Fruit fly (Drosophila melanogaster) whole organism, embryonic: ENCODE data around the gene TotM.

ENCODE experiments used
- Antp ChIP-seq: fragments of 200-800 bp; sonication (Bioruptor generic); optimal IDR thresholded peaks from 3 replicates; lab custom pipeline; 2016; ENCODE audit warnings: missing biosample characterization, missing genetic modification characterization
- Asciz ChIP-seq: fragments of 200-800 bp; sonication (Bioruptor generic); optimal IDR thresholded peaks from 2 replicates; lab custom pipeline; 2017; ENCODE audit warnings: missing biosample characterization, mild to moderate bottlenecking, missing genetic modification characterization, missing genetic modification reagents
- CG10321 ChIP-seq: fragments of 200-800 bp; sonication (Bioruptor generic); IDR thresholded peaks from 2 replicates; pipeline ENCODE4 v1.3.6; 2022; ENCODE audit warnings: missing biosample characterization, missing genetic modification characterization
- CG12659 ChIP-seq: fragments of 200-800 bp; sonication (Bioruptor generic); optimal IDR thresholded peaks from 3 replicates; lab custom pipeline; 2017; ENCODE audit warnings: mild to moderate bottlenecking, missing biosample characterization, missing genetic modification reagents, missing genetic modification characterization
- CG13296 ChIP-seq: fragments of 200-800 bp; sonication (Bioruptor generic); optimal IDR thresholded peaks from 3 replicates; lab custom pipeline; 2018; ENCODE audit warnings: missing biosample characterization, mild to moderate bottlenecking, missing genetic modification characterization
- CG14965 ChIP-seq: fragments of 200-800 bp; sonication (Bioruptor generic); optimal IDR thresholded peaks from 2 replicates; lab custom pipeline; 2016; ENCODE audit warnings: missing biosample characterization, missing genetic modification characterization, borderline replicate concordance
- CG15011 ChIP-seq: fragments of 200-800 bp; sonication (Bioruptor generic); optimal IDR thresholded peaks from 3 replicates; lab custom pipeline; 2018; ENCODE audit warnings: missing biosample characterization, mild to moderate bottlenecking, missing genetic modification characterization
- CG1529 ChIP-seq: fragments of 200-800 bp; sonication (Bioruptor generic); optimal IDR thresholded peaks from 3 replicates; lab custom pipeline; 2018; ENCODE audit warnings: missing biosample characterization, missing genetic modification characterization
- CG15479 ChIP-seq: fragments of 200-800 bp; sonication (Bioruptor generic); optimal IDR thresholded peaks from 3 replicates; lab custom pipeline; 2019; ENCODE audit warnings: missing biosample characterization, mild to moderate bottlenecking, missing genetic modification characterization, moderate library complexity
- CG1603 ChIP-seq: fragments of 200-800 bp; sonication (Bioruptor generic); optimal IDR thresholded peaks from 2 replicates; lab custom pipeline; 2019; ENCODE audit warnings: missing biosample characterization, mild to moderate bottlenecking, missing genetic modification characterization, moderate library complexity
- CG3407 ChIP-seq: fragments of 200-800 bp; sonication (Bioruptor generic); optimal IDR thresholded peaks from 2 replicates; lab custom pipeline; 2018; ENCODE audit warnings: missing biosample characterization, mild to moderate bottlenecking, missing genetic modification characterization
- CG42726 ChIP-seq: fragments of 200-800 bp; sonication (Bioruptor generic); IDR thresholded peaks from 2 replicates; pipeline ENCODE4 v1.3.6; 2022; ENCODE audit warnings: missing biosample characterization, missing genetic modification characterization; ENCODE audit not compliant: partially characterized antibody
- CG4730 ChIP-seq: fragments of 200-800 bp; sonication (Bioruptor generic); IDR thresholded peaks from 2 replicates; pipeline ENCODE4 v1.3.6; 2022; ENCODE audit warnings: missing biosample characterization, missing genetic modification characterization
- CG6689 ChIP-seq: fragments of 200-800 bp; sonication (Bioruptor generic); IDR thresholded peaks from 2 replicates; pipeline ENCODE4 v1.3.6; 2022; ENCODE audit warnings: missing biosample characterization, missing genetic modification characterization
- CG8924 ChIP-seq: fragments of 200-800 bp; optimal IDR thresholded peaks from 3 replicates; lab custom pipeline; 2019; ENCODE audit warnings: missing biosample characterization, mild to moderate bottlenecking, missing genetic modification characterization, moderate library complexity
- CG9817 ChIP-seq: fragments of 200-800 bp; sonication (Bioruptor generic); optimal IDR thresholded peaks from 2 replicates; lab custom pipeline; 2018; ENCODE audit warnings: missing biosample characterization, mild to moderate bottlenecking, missing genetic modification characterization, moderate library complexity
- D ChIP-seq, 2 experiments: fragments of 200-800 bp in 1 of 2; fragments of >200 bp in 1 of 2; sonication (Bioruptor generic) in 1 of 2; optimal IDR thresholded peaks; 2 replicates in 1 of 2; 3 replicates in 1 of 2; lab custom pipeline; 2017; ENCODE audit warnings: mild to moderate bottlenecking in 1 of 2, missing biosample characterization in 1 of 2, missing genetic modification characterization in 1 of 2, missing genetic modification reagents in 1 of 2
- Deaf1 ChIP-seq: fragments of 200-800 bp; optimal IDR thresholded peaks from 3 replicates; lab custom pipeline; 2019; ENCODE audit warnings: missing biosample characterization, mild to moderate bottlenecking, missing genetic modification characterization, moderate library complexity
- Dek ChIP-seq: fragments of 200-800 bp; sonication (Bioruptor generic); optimal IDR thresholded peaks from 3 replicates; lab custom pipeline; 2019; ENCODE audit warnings: missing biosample characterization, mild to moderate bottlenecking, missing genetic modification characterization, moderate library complexity
- Dfd ChIP-seq, 2 experiments: fragments of >200 bp; optimal IDR thresholded peaks; 2 replicates each; lab custom pipeline; 2017; ENCODE audit warnings: missing biosample characterization in 2 of 2, missing genetic modification characterization in 2 of 2
- Fer2 ChIP-seq: fragments of 200-800 bp; sonication (Bioruptor generic); optimal IDR thresholded peaks from 2 replicates; lab custom pipeline; 2018; ENCODE audit warnings: missing biosample characterization, mild to moderate bottlenecking, missing genetic modification characterization, moderate library complexity
- H2.0 ChIP-seq: fragments of 200-800 bp; sonication (Bioruptor generic); IDR thresholded peaks from 2 replicates; pipeline ENCODE4 v1.3.6; 2022; ENCODE audit warnings: missing biosample characterization, missing genetic modification characterization
- Max ChIP-seq: fragments of 200-800 bp; sonication (Bioruptor generic); optimal IDR thresholded peaks from 2 replicates; lab custom pipeline; 2016; ENCODE audit warnings: missing biosample characterization, mild to moderate bottlenecking, missing genetic modification characterization
- Med ChIP-seq: fragments of 200-800 bp; sonication (Bioruptor generic); peaks from one replicate; lab custom pipeline; 2016; ENCODE audit warnings: missing biosample characterization, missing genetic modification characterization, mild to moderate bottlenecking, inconsistent platforms, moderate library complexity
- NC2α ChIP-seq: fragments of 200-800 bp; sonication (Bioruptor generic); optimal IDR thresholded peaks from 2 replicates; lab custom pipeline; 2016; ENCODE audit warnings: missing biosample characterization, missing genetic modification characterization
- NC2β ChIP-seq: fragments of 200-800 bp; sonication (Bioruptor generic); optimal IDR thresholded peaks from 2 replicates; lab custom pipeline; 2016; ENCODE audit warnings: missing biosample characterization, missing genetic modification characterization
- Six4 ChIP-seq: fragments of 200-800 bp; sonication (Bioruptor generic); optimal IDR thresholded peaks from 2 replicates; lab custom pipeline; 2016; ENCODE audit warnings: missing biosample characterization, missing genetic modification characterization
- Taf1 ChIP-seq: fragments of 200-800 bp; sonication (Bioruptor generic); IDR thresholded peaks from 2 replicates; pipeline ENCODE4 v1.3.6; 2022; ENCODE audit warnings: missing biosample characterization, missing genetic modification characterization
- ac ChIP-seq: fragments of 200-800 bp; sonication (Bioruptor generic); optimal IDR thresholded peaks from 3 replicates; lab custom pipeline; 2017; ENCODE audit warnings: missing biosample characterization, mild to moderate bottlenecking, missing genetic modification characterization
- ara ChIP-seq: fragments of 200-800 bp; sonication (Bioruptor generic); IDR thresholded peaks from 2 replicates; pipeline ENCODE4 v1.3.6; 2022; ENCODE audit warnings: missing biosample characterization, missing genetic modification characterization
- crc ChIP-seq: fragments of 200-800 bp; sonication (Bioruptor generic); optimal IDR thresholded peaks from 2 replicates; lab custom pipeline; 2016; ENCODE audit warnings: missing biosample characterization, missing genetic modification characterization
- da ChIP-seq: fragments of 200-800 bp; sonication (Bioruptor generic); optimal IDR thresholded peaks from 2 replicates; lab custom pipeline; 2016; ENCODE audit warnings: missing biosample characterization, missing genetic modification characterization
- dysf ChIP-seq: fragments of 200-800 bp; sonication (Bioruptor generic); IDR thresholded peaks from 3 replicates; pipeline ENCODE4 v1.3.6; 2022; ENCODE audit warnings: missing biosample characterization, missing genetic modification characterization
- emc ChIP-seq: fragments of 200-800 bp; sonication (Bioruptor generic); optimal IDR thresholded peaks from 2 replicates; lab custom pipeline; 2016; ENCODE audit warnings: missing biosample characterization, missing genetic modification characterization
- en ChIP-seq: fragments of 200-800 bp; sonication (Bioruptor generic); optimal IDR thresholded peaks from 2 replicates; lab custom pipeline; 2016; ENCODE audit warnings: missing biosample characterization, missing genetic modification characterization
- esg ChIP-seq: fragments of 200-800 bp; sonication (Bioruptor generic); conservative IDR thresholded peaks from 2 replicates; pipeline ENCODE4 v1.3.6; 2022; ENCODE audit warnings: missing biosample characterization, missing genetic modification characterization
- fd3F ChIP-seq: fragments of 200-800 bp; sonication (Bioruptor generic); optimal IDR thresholded peaks from 2 replicates; lab custom pipeline; 2018; ENCODE audit warnings: missing biosample characterization, mild to moderate bottlenecking, missing genetic modification characterization, moderate library complexity
- h ChIP-seq: fragments of >200 bp; optimal IDR thresholded peaks from 2 replicates; lab custom pipeline; 2017
- lab ChIP-seq: fragments of 200-800 bp; sonication (Bioruptor generic); optimal IDR thresholded peaks from 3 replicates; lab custom pipeline; 2017; ENCODE audit warnings: missing biosample characterization, missing genetic modification characterization, mild to moderate bottlenecking, moderate library complexity, missing genetic modification reagents
- lola ChIP-seq, 3 experiments: fragments of >200 bp in 2 of 3; fragments of 200-800 bp in 1 of 3; sonication (Bioruptor generic) in 1 of 3; optimal IDR thresholded peaks; 2 replicates each; lab custom pipeline; 2017 to 2019; ENCODE audit warnings: missing biosample characterization in 3 of 3, missing genetic modification characterization in 3 of 3, mild to moderate bottlenecking in 1 of 3, moderate library complexity in 1 of 3
- nerfin-2 ChIP-seq: fragments of 200-800 bp; sonication (Bioruptor generic); IDR thresholded peaks from 2 replicates; pipeline ENCODE4 v1.3.6; 2022; ENCODE audit warnings: missing biosample characterization, missing genetic modification characterization; ENCODE audit not compliant: partially characterized antibody
- nom ChIP-seq: fragments of 200-800 bp; sonication (Bioruptor generic); optimal IDR thresholded peaks from 2 replicates; lab custom pipeline; 2017; ENCODE audit warnings: missing biosample characterization, missing genetic modification characterization, mild to moderate bottlenecking, moderate library complexity, missing genetic modification reagents
- phol ChIP-seq: fragments of 200-800 bp; sonication (Bioruptor generic); optimal IDR thresholded peaks from 3 replicates; lab custom pipeline; 2018; ENCODE audit warnings: missing biosample characterization, mild to moderate bottlenecking, missing genetic modification characterization, moderate library complexity
- repo ChIP-seq: fragments of 200-800 bp; sonication (Bioruptor generic); optimal IDR thresholded peaks from 2 replicates; lab custom pipeline; 2016; ENCODE audit warnings: missing biosample characterization, missing genetic modification characterization
- salm ChIP-seq: fragments of 200-800 bp; sonication (Bioruptor generic); optimal IDR thresholded peaks from 2 replicates; lab custom pipeline; 2018; ENCODE audit warnings: missing biosample characterization, mild to moderate bottlenecking, missing genetic modification characterization
- sima ChIP-seq: fragments of 200-800 bp; sonication (Bioruptor generic); optimal IDR thresholded peaks from 2 replicates; lab custom pipeline; 2016; ENCODE audit warnings: missing biosample characterization, missing genetic modification characterization
- sisA ChIP-seq: fragments of 200-800 bp; sonication (Bioruptor generic); IDR thresholded peaks from 2 replicates; pipeline ENCODE4 v1.3.6; 2022; ENCODE audit warnings: missing biosample characterization, missing genetic modification characterization
- sr ChIP-seq: fragments of 200-800 bp; sonication (Bioruptor generic); IDR thresholded peaks from 3 replicates; pipeline ENCODE4 v1.3.6; 2022; ENCODE audit warnings: missing biosample characterization, missing genetic modification characterization
- wek ChIP-seq: fragments of 200-800 bp; sonication (Bioruptor generic); optimal IDR thresholded peaks from 3 replicates; lab custom pipeline; 2018; ENCODE audit warnings: missing biosample characterization, mild to moderate bottlenecking, missing genetic modification characterization, moderate library complexity
- zfh1 ChIP-seq: fragments of 200-800 bp; sonication (Bioruptor generic); IDR thresholded peaks from 3 replicates; pipeline ENCODE4 v1.3.6; 2022; ENCODE audit warnings: missing biosample characterization, missing genetic modification characterization

Gene TotM

dm6 chr2L:5296672-5297288 is 32.9 kb upstream of the TotM start (continued):
- TF ChIP-seq repo (GFP tag; lab: Kevin White, UChicago): no peak
- TF ChIP-seq D (optimal IDR thresholded peaks at IDR 0.05; lab: Kevin White, UChicago): no peak
- TF ChIP-seq D (GFP tag; optimal IDR thresholded peaks at IDR 0.05; lab: Kevin White, UChicago): peak; percentile 43
- TF ChIP-seq CG1603 (tag; lab: Kevin White, UChicago): peak; percentile 14
- TF ChIP-seq crc: no peak
- no peak for TF ChIP-seq Six4 (GFP tag; lab: Kevin White, UChicago)
- TF ChIP-seq ac (GFP tag; lab: Kevin White, UChicago): no peak
- TF ChIP-seq CG14965: no peak
- no peak for TF ChIP-seq NC2α (GFP tag; lab: Kevin White, UChicago)
- TF ChIP-seq CG15011 (GFP tag; lab: Kevin White, UChicago): no peak
- TF ChIP-seq zfh1 (GFP tag; lab: Robert Waterston, UW): peak; percentile 44; the same call in 1 of the 3 replicates
- peak; percentile 69 for TF ChIP-seq phol (tag; lab: Kevin White, UChicago)
- no peak for TF ChIP-seq fd3F (GFP tag; lab: Kevin White, UChicago)
- no peak for TF ChIP-seq Taf1 (GFP tag; lab: Robert Waterston, UW)
- TF ChIP-seq sisA (GFP tag; lab: Robert Waterston, UW): no peak; the same call in 1 of the 2 replicates
- no peak for TF ChIP-seq CG12659 (GFP tag; lab: Kevin White, UChicago)
- no peak for TF ChIP-seq en (GFP tag; lab: Kevin White, UChicago)
- no peak for TF ChIP-seq Deaf1 (tag; lab: Kevin White, UChicago)
- no peak for TF ChIP-seq Dfd (GFP tag; optimal IDR thresholded peaks at IDR 0.05; lab: Kevin White, UChicago)
- TF ChIP-seq emc (GFP tag; lab: Kevin White, UChicago): no peak
- no peak for TF ChIP-seq CG4730 (GFP tag; lab: Robert Waterston, UW)
- TF ChIP-seq NC2β (GFP tag; lab: Kevin White, UChicago): no peak
- peak; percentile 40 for TF ChIP-seq CG1529 (GFP tag; lab: Kevin White, UChicago)
- peak; percentile 22 for TF ChIP-seq Asciz (GFP tag; lab: Kevin White, UChicago)
- TF ChIP-seq sima (GFP tag; lab: Kevin White, UChicago): no peak
- no peak for TF ChIP-seq H2.0
- TF ChIP-seq lola (GFP tag; optimal IDR thresholded peaks at IDR 0.05; lab: Kevin White, UChicago): peak in 1 of 3 experiments; percentile 61
- TF ChIP-seq CG9817 (tag; lab: Kevin White, UChicago): no peak
- no peak for TF ChIP-seq Fer2 (tag; lab: Kevin White, UChicago)
- no peak for TF ChIP-seq salm (tag; lab: Kevin White, UChicago)
- peak; percentile 20 for TF ChIP-seq CG8924
- TF ChIP-seq h (lab: Kevin White, UChicago): no peak
- TF ChIP-seq Med (GFP tag; lab: Kevin White, UChicago): peak; percentile 46
- TF ChIP-seq nerfin-2 (GFP tag; lab: Robert Waterston, UW): no peak
- TF ChIP-seq CG13296 (GFP tag; lab: Kevin White, UChicago): no peak
- TF ChIP-seq Max (GFP tag; lab: Kevin White, UChicago): no peak
- no peak for TF ChIP-seq CG15479 (GFP tag; lab: Kevin White, UChicago)
- no peak for TF ChIP-seq esg (GFP tag; lab: Robert Waterston, UW)
- TF ChIP-seq CG10321 (GFP tag; lab: Robert Waterston, UW): no peak
- TF ChIP-seq Dek: no peak
- no peak for TF ChIP-seq CG6689 (GFP tag; lab: Robert Waterston, UW)
- no peak for TF ChIP-seq sr
- no peak for TF ChIP-seq Antp (GFP tag; lab: Kevin White, UChicago)
- TF ChIP-seq ara (GFP tag; lab: Robert Waterston, UW): no peak
- TF ChIP-seq CG42726 (GFP tag; lab: Robert Waterston, UW): 0 out of 2 replicates have a peak, but pooled peaks have one; percentile 39
- TF ChIP-seq nom (GFP tag; lab: Kevin White, UChicago): peak; percentile 79
- TF ChIP-seq wek (GFP tag; lab: Kevin White, UChicago): no peak
- no peak for TF ChIP-seq dysf
- no peak for TF ChIP-seq CG3407
- no peak for TF ChIP-seq da (GFP tag; lab: Kevin White, UChicago)
- no peak for TF ChIP-seq lab (GFP tag; lab: Kevin White, UChicago)
